Fruit fly (Drosophila melanogaster) whole organism, embryonic: ENCODE data around the gene CG17472.

Experiments used
- Ada2b ChIP-seq: fragments of 200-800 bp; sonication (Bioruptor generic); IDR thresholded peaks from 2 replicates; pipeline ENCODE4 v1.3.6; 2022; ENCODE audit warnings: missing biosample characterization, missing genetic modification characterization
- Asciz ChIP-seq: fragments of 200-800 bp; sonication (Bioruptor generic); optimal IDR thresholded peaks from 2 replicates; lab custom pipeline; 2017; ENCODE audit warnings: missing biosample characterization, mild to moderate bottlenecking, missing genetic modification characterization, missing genetic modification reagents
- Atf6 ChIP-seq: fragments of 200-800 bp; sonication (Bioruptor generic); IDR thresholded peaks from 2 replicates; pipeline ENCODE4 v1.3.6; 2022; ENCODE audit warnings: missing biosample characterization, missing genetic modification characterization
- BEAF-32 ChIP-seq: fragments of 200-800 bp; sonication (Bioruptor generic); optimal IDR thresholded peaks from 3 replicates; lab custom pipeline; 2017; ENCODE audit warnings: missing biosample characterization, missing genetic modification characterization, mild to moderate bottlenecking, moderate library complexity, missing genetic modification reagents
- CG10321 ChIP-seq: fragments of 200-800 bp; sonication (Bioruptor generic); IDR thresholded peaks from 2 replicates; pipeline ENCODE4 v1.3.6; 2022; ENCODE audit warnings: missing biosample characterization, missing genetic modification characterization
- CG13775 ChIP-seq: fragments of 200-800 bp; sonication (Bioruptor generic); optimal IDR thresholded peaks from 3 replicates; lab custom pipeline; 2017; ENCODE audit warnings: missing biosample characterization, mild to moderate bottlenecking, missing genetic modification characterization
- CG14050 ChIP-seq: fragments of 200-800 bp; sonication (Bioruptor generic); IDR thresholded peaks from 3 replicates; pipeline ENCODE4 v1.3.6; 2022; ENCODE audit warnings: missing biosample characterization, missing genetic modification characterization
- CG1603 ChIP-seq: fragments of 200-800 bp; sonication (Bioruptor generic); optimal IDR thresholded peaks from 2 replicates; lab custom pipeline; 2019; ENCODE audit warnings: missing biosample characterization, mild to moderate bottlenecking, missing genetic modification characterization, moderate library complexity
- CG1647 ChIP-seq: fragments of 200-800 bp; sonication (Bioruptor generic); optimal IDR thresholded peaks from 3 replicates; lab custom pipeline; 2016; ENCODE audit warnings: missing biosample characterization, missing genetic modification characterization
- CG16779 ChIP-seq: fragments of 200-800 bp; sonication (Bioruptor generic); IDR thresholded peaks from 2 replicates; pipeline ENCODE4 v1.3.6; 2022; ENCODE audit warnings: missing biosample characterization, missing genetic modification characterization
- CG17186 ChIP-seq: fragments of 200-800 bp; sonication (Bioruptor generic); optimal IDR thresholded peaks from 3 replicates; lab custom pipeline; 2017; ENCODE audit warnings: missing biosample characterization, missing genetic modification reagents, missing genetic modification characterization
- CG17361 ChIP-seq: fragments of 200-800 bp; sonication (Bioruptor generic); IDR thresholded peaks from 3 replicates; pipeline ENCODE4 v1.3.6; 2022; ENCODE audit warnings: missing biosample characterization, missing genetic modification characterization
- CG2120 ChIP-seq: fragments of 200-800 bp; sonication (Bioruptor generic); optimal IDR thresholded peaks from 3 replicates; lab custom pipeline; 2016; ENCODE audit warnings: missing biosample characterization, missing genetic modification characterization
- CG2202 ChIP-seq: fragments of 200-800 bp; sonication (Bioruptor generic); optimal IDR thresholded peaks from 2 replicates; lab custom pipeline; 2018; ENCODE audit warnings: missing biosample characterization, mild to moderate bottlenecking, missing genetic modification characterization
- CG4328 ChIP-seq: fragments of 200-800 bp; sonication (Bioruptor generic); optimal IDR thresholded peaks from 3 replicates; lab custom pipeline; 2017; ENCODE audit warnings: missing biosample characterization, missing genetic modification reagents, missing genetic modification characterization
- CG7839 ChIP-seq: fragments of 200-800 bp; sonication (Bioruptor generic); optimal IDR thresholded peaks from 3 replicates; lab custom pipeline; 2018; ENCODE audit warnings: missing biosample characterization, mild to moderate bottlenecking, missing genetic modification characterization, moderate library complexity
- CG7963 ChIP-seq: fragments of 200-800 bp; sonication (Bioruptor generic); IDR thresholded peaks from 3 replicates; pipeline ENCODE4 v1.3.6; 2022; ENCODE audit warnings: missing biosample characterization, missing genetic modification characterization; ENCODE audit not compliant: partially characterized antibody
- CG9817 ChIP-seq: fragments of 200-800 bp; sonication (Bioruptor generic); optimal IDR thresholded peaks from 2 replicates; lab custom pipeline; 2018; ENCODE audit warnings: missing biosample characterization, mild to moderate bottlenecking, missing genetic modification characterization, moderate library complexity
- Doc3 ChIP-seq: fragments of 200-800 bp; sonication (Bioruptor generic); IDR thresholded peaks from 3 replicates; pipeline ENCODE4 v1.3.6; 2022; ENCODE audit warnings: missing biosample characterization, missing genetic modification characterization; ENCODE audit not compliant: partially characterized antibody
- Dp ChIP-seq: fragments of 200-800 bp; sonication (Bioruptor generic); optimal IDR thresholded peaks from 2 replicates; lab custom pipeline; 2018; ENCODE audit warnings: missing biosample characterization, mild to moderate bottlenecking, missing genetic modification characterization, moderate library complexity
- E2f1 ChIP-seq: fragments of 200-800 bp; sonication (Bioruptor generic); IDR thresholded peaks from 2 replicates; pipeline ENCODE4 v1.3.6; 2022; ENCODE audit warnings: missing biosample characterization, missing genetic modification characterization
- HLHmδ ChIP-seq: fragments of 200-800 bp; sonication (Bioruptor generic); optimal IDR thresholded peaks from 2 replicates; lab custom pipeline; 2018; ENCODE audit warnings: missing biosample characterization, mild to moderate bottlenecking, missing genetic modification characterization, moderate library complexity
- HmgD ChIP-seq: fragments of 200-800 bp; sonication (Bioruptor generic); optimal IDR thresholded peaks from 3 replicates; lab custom pipeline; 2016; ENCODE audit warnings: missing biosample characterization, missing genetic modification characterization
- HmgZ ChIP-seq: fragments of 200-800 bp; sonication (Bioruptor generic); optimal IDR thresholded peaks from 2 replicates; lab custom pipeline; 2018; ENCODE audit warnings: missing biosample characterization, mild to moderate bottlenecking, missing genetic modification characterization
- Lhr ChIP-seq: fragments of 200-800 bp; sonication (Bioruptor generic); optimal IDR thresholded peaks from 3 replicates; lab custom pipeline; 2017; ENCODE audit warnings: mild to moderate bottlenecking, missing biosample characterization, missing genetic modification reagents, missing genetic modification characterization
- MBD-R2 ChIP-seq: fragments of 200-800 bp; sonication (Bioruptor generic); IDR thresholded peaks from 2 replicates; pipeline ENCODE4 v1.3.6; 2022; ENCODE audit warnings: missing biosample characterization, missing genetic modification characterization
- MTF-1 ChIP-seq: fragments of 200-800 bp; sonication (Bioruptor generic); optimal IDR thresholded peaks from 2 replicates; lab custom pipeline; 2018; ENCODE audit warnings: missing biosample characterization, mild to moderate bottlenecking, missing genetic modification characterization, borderline replicate concordance
- NK7.1 ChIP-seq: fragments of 200-800 bp; sonication (Bioruptor generic); optimal IDR thresholded peaks from 3 replicates; lab custom pipeline; 2016; ENCODE audit warnings: missing biosample characterization, missing genetic modification characterization
- Nf-YA ChIP-seq: fragments of 200-800 bp; sonication (Bioruptor generic); IDR thresholded peaks from 2 replicates; pipeline ENCODE4 v1.3.6; 2022; ENCODE audit warnings: missing biosample characterization, missing genetic modification characterization
- Oaz ChIP-seq: fragments of 200-800 bp; sonication (Bioruptor generic); IDR thresholded peaks from 2 replicates; pipeline ENCODE4 v1.3.6; 2022; ENCODE audit warnings: missing biosample characterization, missing genetic modification characterization
- Rfx ChIP-seq: fragments of 200-800 bp; sonication (Bioruptor generic); IDR thresholded peaks from 2 replicates; pipeline ENCODE4 v1.3.6; 2022; ENCODE audit warnings: missing biosample characterization, missing genetic modification characterization
- Stat92E ChIP-seq, 3 experiments: fragments of >200 bp in 2 of 3; fragments of 200-800 bp in 1 of 3; sonication (Bioruptor generic) in 1 of 3; optimal IDR thresholded peaks; 2 replicates each; lab custom pipeline; 2017 to 2019; ENCODE audit warnings: missing biosample characterization in 3 of 3, missing genetic modification characterization in 3 of 3, mild to moderate bottlenecking in 1 of 3, moderate library complexity in 1 of 3
- Xrp1 ChIP-seq: fragments of 200-800 bp; sonication (Bioruptor generic); IDR thresholded peaks from 2 replicates; pipeline ENCODE4 v1.3.6; 2022; ENCODE audit warnings: missing biosample characterization, missing genetic modification characterization
- abd-A ChIP-seq: fragments of 200-800 bp; sonication (Bioruptor generic); optimal IDR thresholded peaks from 3 replicates; lab custom pipeline; 2019; ENCODE audit warnings: missing biosample characterization, mild to moderate bottlenecking, missing genetic modification characterization, moderate library complexity
- bcd ChIP-seq: fragments of 200-800 bp; sonication (Bioruptor generic); optimal IDR thresholded peaks from 2 replicates; lab custom pipeline; 2017; ENCODE audit warnings: missing biosample characterization, mild to moderate bottlenecking, missing genetic modification characterization
- btn ChIP-seq: fragments of 200-800 bp; sonication (Bioruptor generic); optimal IDR thresholded peaks from 2 replicates; lab custom pipeline; 2016; ENCODE audit warnings: missing biosample characterization, missing genetic modification characterization
- cad ChIP-seq: fragments of >200 bp; optimal IDR thresholded peaks from 2 replicates; lab custom pipeline; 2017; ENCODE audit warnings: missing biosample characterization, missing genetic modification characterization
- chif ChIP-seq, 2 experiments: fragments of 200-800 bp; sonication (Bioruptor generic); optimal IDR thresholded peaks; 3 replicates each; lab custom pipeline; 2016; ENCODE audit warnings: missing biosample characterization in 2 of 2, missing genetic modification characterization in 2 of 2
- dpn ChIP-seq, 2 experiments: fragments of 200-800 bp; sonication (Bioruptor generic); optimal IDR thresholded peaks; 3 replicates each; lab custom pipeline; 2016; ENCODE audit warnings: missing biosample characterization in 2 of 2, missing genetic modification characterization in 2 of 2
- ewg ChIP-seq: fragments of 200-800 bp; sonication (Bioruptor generic); optimal IDR thresholded peaks from 3 replicates; lab custom pipeline; 2017; ENCODE audit warnings: mild to moderate bottlenecking, missing biosample characterization, missing genetic modification reagents, missing genetic modification characterization
- fd3F ChIP-seq: fragments of 200-800 bp; sonication (Bioruptor generic); optimal IDR thresholded peaks from 2 replicates; lab custom pipeline; 2018; ENCODE audit warnings: missing biosample characterization, mild to moderate bottlenecking, missing genetic modification characterization, moderate library complexity
- fd64A ChIP-seq: fragments of 200-800 bp; sonication (Bioruptor generic); optimal IDR thresholded peaks from 3 replicates; lab custom pipeline; 2018; ENCODE audit warnings: missing biosample characterization, mild to moderate bottlenecking, missing genetic modification characterization
- fu2 ChIP-seq: fragments of 200-800 bp; sonication (Bioruptor generic); optimal IDR thresholded peaks from 2 replicates; lab custom pipeline; 2016; ENCODE audit warnings: missing biosample characterization, missing genetic modification characterization
- gem ChIP-seq: fragments of 200-800 bp; sonication (Bioruptor generic); optimal IDR thresholded peaks from 2 replicates; lab custom pipeline; 2019; ENCODE audit warnings: missing biosample characterization, mild to moderate bottlenecking, missing genetic modification characterization, moderate library complexity
- gsb ChIP-seq: fragments of 200-800 bp; sonication (Bioruptor generic); IDR thresholded peaks from 2 replicates; pipeline ENCODE4 v1.3.6; 2022; ENCODE audit warnings: missing biosample characterization, missing genetic modification characterization
- lmd ChIP-seq: fragments of 200-800 bp; sonication (Bioruptor generic); IDR thresholded peaks from 2 replicates; pipeline ENCODE4 v1.3.6; 2022; ENCODE audit warnings: missing biosample characterization, missing genetic modification characterization
- peb ChIP-seq: fragments of 200-800 bp; sonication (Bioruptor generic); IDR thresholded peaks from 2 replicates; pipeline ENCODE4 v1.3.6; 2022; ENCODE audit warnings: missing biosample characterization, missing genetic modification characterization
- schlank ChIP-seq: fragments of 200-800 bp; sonication (Bioruptor generic); optimal IDR thresholded peaks from 2 replicates; lab custom pipeline; 2018; ENCODE audit warnings: missing biosample characterization, mild to moderate bottlenecking, missing genetic modification characterization
- sd ChIP-seq: fragments of 200-800 bp; sonication (Bioruptor generic); optimal IDR thresholded peaks from 3 replicates; lab custom pipeline; 2018; ENCODE audit warnings: missing biosample characterization, mild to moderate bottlenecking, missing genetic modification characterization, moderate library complexity
- trem ChIP-seq: fragments of 200-800 bp; optimal IDR thresholded peaks from 3 replicates; lab custom pipeline; 2019; ENCODE audit warnings: missing biosample characterization, mild to moderate bottlenecking, missing genetic modification characterization, moderate library complexity
- twi ChIP-seq: fragments of 200-800 bp; optimal IDR thresholded peaks from 2 replicates; lab custom pipeline; 2019; ENCODE audit warnings: missing biosample characterization, mild to moderate bottlenecking, missing genetic modification characterization, moderate library complexity

The CG17472 gene

dm6 chr2L:20649891-20650290 lies 15.6 kb downstream of the CG17472 start, which contains the start of gene CG2611 (continued):
- TF ChIP-seq Oaz (GFP tag; lab: Robert Waterston, UW) (no peak), CG14050 (GFP tag; lab: Robert Waterston, UW) (peak; percentile 51; the same call in 2 of the 3 replicates), Atf6 (peak; percentile 53; the same call in 1 of the 2 replicates), CG1647 (GFP tag; lab: Kevin White, UChicago) (peak; percentile 40), twi (tag; lab: Kevin White, UChicago) (peak; percentile 13), CG17361 (no peak; the same call in 2 of the 3 replicates), CG9817 (peak; percentile 34), HmgZ (tag; lab: Kevin White, UChicago) (peak; percentile 67), Doc3 (no peak), NK7.1 (GFP tag; lab: Kevin White, UChicago) (no peak), dpn (GFP tag; optimal IDR thresholded peaks at IDR 0.05; lab: Kevin White, UChicago) (peak; percentile 38 to 41), CG4328 (no peak), trem (tag; lab: Kevin White, UChicago) (peak; percentile 99), lmd (GFP tag; lab: Robert Waterston, UW) (peak; percentile 25; the same call in 1 of the 2 replicates), Asciz (GFP tag; lab: Kevin White, UChicago) (peak; percentile 29), peb (GFP tag; lab: Robert Waterston, UW) (no peak), Nf-YA (GFP tag; lab: Robert Waterston, UW) (no peak), MBD-R2 (GFP tag; lab: Robert Waterston, UW) (peak; percentile 97), Stat92E (GFP tag; optimal IDR thresholded peaks at IDR 0.05; lab: Kevin White, UChicago) (no peak), gem (tag; lab: Kevin White, UChicago) (no peak), CG2202 (tag; lab: Kevin White, UChicago) (no peak), CG1603 (tag; lab: Kevin White, UChicago) (peak; percentile 66), Ada2b (peak; percentile 39; the same call in 1 of the 2 replicates), Xrp1 (GFP tag; lab: Robert Waterston, UW) (peak; percentile 56), bcd (GFP tag; lab: Kevin White, UChicago) (no peak), cad (no peak), fd3F (peak; percentile 15), chif (GFP tag; optimal IDR thresholded peaks at IDR 0.05; lab: Kevin White, UChicago) (peak; percentile 27 to 38), fd64A (GFP tag; lab: Kevin White, UChicago) (no peak), BEAF-32 (peak; percentile 55), CG7839 (tag; lab: Kevin White, UChicago) (no peak), CG7963 (no peak), abd-A (tag; lab: Kevin White, UChicago) (no peak), btn (GFP tag; lab: Kevin White, UChicago) (no peak), HLHmδ (no peak), CG17186 (GFP tag; lab: Kevin White, UChicago) (no peak), gsb (GFP tag; lab: Robert Waterston, UW) (no peak), E2f1 (GFP tag; lab: Robert Waterston, UW) (0 out of 2 replicates have a peak, but pooled peaks have one; percentile 11), Rfx (GFP tag; lab: Robert Waterston, UW) (peak; percentile 72), schlank (tag; lab: Kevin White, UChicago) (no peak), ewg (GFP tag; lab: Kevin White, UChicago) (no peak), CG16779 (no peak), Lhr (no peak), fu2 (GFP tag; lab: Kevin White, UChicago) (peak; percentile 41), CG10321 (GFP tag; lab: Robert Waterston, UW) (no peak), CG2120 (GFP tag; lab: Kevin White, UChicago) (peak; percentile 68), CG13775 (peak; percentile 37), Dp (GFP tag; lab: Kevin White, UChicago) (peak; percentile 1), MTF-1 (no peak), sd (tag; lab: Kevin White, UChicago) (no peak), HmgD (no peak)
